Fruit fly (Drosophila melanogaster) ovary, adult (tissue): Measurements from ENCODE around the gene CG31848.

Experiments used
- CG17801 ChIP-seq: fragments of 200-800 bp; optimal IDR thresholded peaks from 2 replicates; lab custom pipeline; 2019; ENCODE audit warnings: missing biosample characterization, mild to moderate bottlenecking, missing genetic modification characterization, moderate library complexity; ENCODE audit not compliant: partially characterized antibody

Gene CG31848

DNA sequence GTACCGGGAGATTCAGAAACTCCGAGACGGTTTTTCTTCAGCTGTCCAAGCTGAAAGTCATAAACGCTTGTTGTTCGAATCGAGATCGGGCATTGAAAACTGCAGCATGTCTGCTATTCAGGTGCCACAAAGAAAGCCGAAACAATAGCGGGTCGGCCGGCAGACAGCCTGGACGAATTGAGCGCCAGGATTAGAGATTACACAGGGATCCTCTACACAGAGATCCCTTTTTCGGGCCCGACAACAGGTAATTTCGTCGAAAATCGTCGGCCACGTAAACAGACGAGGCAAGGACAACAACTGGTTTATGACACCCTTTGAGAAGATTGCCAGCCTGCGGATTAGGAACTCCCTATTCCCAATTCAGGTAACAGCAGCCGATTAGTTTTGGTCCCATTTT, 38.4 kb downstream of the CG31848 start, which contains the start of gene CG16813:
CG16813 (plus strand) TSS at position 288 of the 400 bp plus-strand sequence.
- TF ChIP-seq CG17801 (GFP tag; lab: Kevin White, UChicago) = no peak

DNA sequence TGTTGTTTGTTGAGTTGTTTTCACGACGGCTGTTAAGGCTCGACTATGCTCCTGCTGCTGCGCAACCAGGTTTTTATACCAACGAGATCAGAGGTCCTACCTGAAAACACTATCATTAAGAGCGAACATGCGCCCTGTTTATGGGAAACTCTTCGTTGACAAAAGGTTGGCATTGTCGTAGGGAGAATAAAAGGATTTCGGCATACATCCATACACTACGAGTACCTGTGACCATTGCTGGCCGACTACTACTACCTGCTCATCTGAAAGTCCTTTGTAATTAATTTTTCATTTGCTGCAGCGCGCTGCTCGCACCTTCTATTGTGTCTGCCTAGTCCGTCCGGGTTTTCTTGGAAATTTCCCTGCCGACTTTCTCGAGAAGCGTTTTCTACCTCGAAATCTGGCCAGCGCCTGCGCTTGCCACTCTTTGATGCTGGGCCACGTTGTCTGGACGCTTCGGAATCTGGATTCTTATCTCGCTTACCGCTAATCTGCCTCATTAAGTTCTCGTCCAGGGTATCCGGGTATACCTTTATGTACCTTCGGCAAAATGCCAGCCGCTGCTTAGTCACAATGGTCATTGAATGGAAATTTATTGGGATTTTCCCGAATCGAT, 40.3 kb downstream of the CG31848 start, which contains the start of gene CG15480:
CG15480 (minus strand) TSS at position 51 of the 616 bp plus-strand sequence.
- no peak for TF ChIP-seq CG17801 (GFP tag; lab: Kevin White, UChicago)

DNA sequence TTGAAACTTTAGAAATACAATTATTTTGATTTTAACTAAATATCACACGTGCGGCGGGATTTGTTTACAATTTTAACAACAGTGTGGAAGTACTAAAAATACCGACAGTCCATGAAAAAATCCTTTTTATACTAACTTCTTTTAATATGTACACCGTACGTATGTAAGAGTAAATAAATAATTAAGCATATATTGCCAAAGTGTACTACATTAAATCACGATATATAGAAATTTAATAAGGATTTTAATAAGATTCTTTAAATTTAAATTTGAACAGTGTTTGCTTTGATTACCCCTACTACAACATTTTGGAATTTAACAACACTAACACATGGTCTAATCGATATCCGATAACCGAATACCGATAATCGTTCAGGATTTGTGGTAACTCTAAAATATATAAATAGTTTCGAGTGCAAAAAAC, 43.4 kb downstream of the CG31848 start, which contains the start of the genes Ski6 and CG16812:
Ski6 (minus strand) TSS at position 205 of the 424 bp plus-strand sequence.
CG16812 (plus strand) TSS at position 363 of the 424 bp plus-strand sequence.
- peak; percentile 71 for TF ChIP-seq CG17801 (GFP tag; lab: Kevin White, UChicago)

DNA sequence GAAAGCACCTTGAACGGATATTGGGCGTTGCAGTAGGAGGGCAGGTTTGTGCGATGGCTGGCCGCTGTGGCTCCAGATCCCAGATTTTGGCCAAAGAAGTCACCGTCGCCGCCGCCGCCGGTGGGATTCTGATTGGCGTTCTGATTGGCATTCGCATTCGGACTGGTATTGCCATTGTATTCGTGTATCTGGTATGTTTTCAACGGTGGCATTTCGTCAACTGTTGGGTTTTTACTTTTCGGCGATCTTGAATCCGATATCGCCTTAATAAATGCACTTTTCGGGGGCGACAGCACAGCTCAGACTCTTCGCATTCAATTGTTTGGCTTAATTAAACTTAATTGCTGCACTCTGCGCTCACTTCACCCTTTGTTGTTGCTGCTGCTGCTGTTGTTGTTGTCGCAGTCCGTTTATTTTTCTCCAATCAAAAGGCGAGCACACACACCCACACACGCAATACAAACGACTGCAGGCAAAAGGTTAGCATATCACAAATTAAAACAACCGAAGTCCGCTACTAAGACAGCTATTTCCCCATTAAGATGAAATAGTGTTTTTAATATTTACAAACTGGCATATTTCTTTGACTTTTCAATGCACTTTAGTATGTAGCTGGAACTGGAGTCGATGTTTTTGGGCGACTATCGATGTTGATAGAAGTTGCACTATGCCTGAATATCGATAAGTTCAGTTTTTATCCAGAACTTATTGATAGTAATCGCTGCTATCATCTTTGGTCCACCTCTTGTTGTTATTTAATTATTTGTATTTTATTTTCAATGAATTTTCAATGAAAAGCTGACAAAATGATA, 46.2 kb downstream of the CG31848 start, which contains the start of the genes CG9426 and mRF1:
CG9426 (minus strand) TSS at position 643 of the 812 bp plus-strand sequence.
mRF1 (plus strand) TSS at position 699 of the 812 bp plus-strand sequence.
- peak; percentile 29 for TF ChIP-seq CG17801 (GFP tag; lab: Kevin White, UChicago)

DNA sequence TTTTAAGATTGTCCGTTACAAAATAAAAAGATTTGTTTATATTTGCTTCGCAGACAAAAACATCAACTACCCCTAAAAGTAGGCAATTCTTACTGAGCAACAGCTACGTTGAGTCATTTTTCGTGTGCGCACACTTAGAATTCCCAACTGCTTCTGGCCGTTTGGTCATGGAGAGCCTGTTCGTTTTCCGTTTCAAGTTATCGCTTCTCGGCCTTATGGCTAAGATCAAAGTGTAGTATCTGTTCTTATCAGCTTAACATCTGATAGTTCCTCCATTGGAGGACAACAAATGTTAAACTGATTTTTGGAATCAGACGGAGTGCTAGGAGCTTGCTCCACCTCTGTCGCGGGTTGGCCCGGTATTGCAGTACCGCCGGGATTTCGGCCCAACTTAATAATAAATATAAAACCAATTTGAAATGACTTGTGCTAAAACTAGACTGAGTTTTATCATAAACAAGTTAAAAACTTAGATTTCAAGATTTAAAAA, 50.0 kb downstream of the CG31848 start:
- TF ChIP-seq CG17801 (GFP tag; lab: Kevin White, UChicago) = peak; percentile 25

DNA sequence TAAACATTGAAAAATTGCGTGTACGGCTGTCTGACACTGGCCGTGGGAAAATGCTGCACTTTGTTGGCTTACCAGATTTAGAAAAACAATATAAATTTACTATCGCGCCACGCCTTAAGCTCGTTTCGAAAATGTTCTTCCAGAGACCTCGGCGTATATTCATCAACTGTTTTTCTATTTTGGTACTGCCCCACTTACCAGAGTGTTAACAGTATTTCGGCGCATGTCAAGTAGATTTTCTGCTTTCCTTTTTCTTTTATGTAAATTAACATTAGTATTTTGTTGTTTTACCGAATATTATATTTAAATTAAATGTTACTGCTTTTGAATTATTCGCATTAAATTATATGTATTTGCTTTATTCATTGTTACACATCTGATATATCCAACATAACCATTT, 50.7 kb downstream of the CG31848 start, which contains the start of gene kek4:
kek4 (minus strand) TSS at position 341 of the 400 bp plus-strand sequence.
- no peak for TF ChIP-seq CG17801 (GFP tag; lab: Kevin White, UChicago)
